Fruit fly (Drosophila melanogaster): ENCODE data around the gene CG31495.

DNA sequence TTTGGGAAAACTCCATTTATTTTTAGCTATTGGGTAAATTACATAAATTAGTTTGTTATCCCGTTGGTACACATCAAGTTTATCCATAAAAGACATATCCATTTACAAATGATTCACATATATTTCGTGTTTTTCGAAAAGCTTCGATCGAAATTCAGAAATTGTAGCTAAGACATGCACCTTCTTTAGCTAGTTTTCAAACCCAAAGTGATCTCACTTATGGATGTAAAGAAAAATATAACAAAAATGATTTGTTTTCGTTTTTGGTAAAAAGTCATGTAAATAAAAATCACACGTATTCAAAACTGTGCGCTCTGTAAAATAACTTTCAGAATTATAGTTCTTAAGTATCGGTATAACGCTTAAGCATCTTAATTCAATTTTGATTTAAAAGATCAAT lies 6.2 kb downstream of the CG31495 start:
- TF ChIP-seq Sin3A (optimal IDR thresholded peaks at IDR 0.05) (no peak), psq (optimal IDR thresholded peaks at IDR 0.05) (no peak), h (optimal IDR thresholded peaks at IDR 0.05) (no peak), insv (optimal IDR thresholded peaks at IDR 0.05) (no peak), Myc (optimal IDR thresholded peaks at IDR 0.05) (no peak), ttk (optimal IDR thresholded peaks at IDR 0.05) (no peak)
